Fruit fly (Drosophila melanogaster) whole organism, embryonic: ENCODE data around the gene Hpd.

Experiments
- Adf1 ChIP-seq: fragments of 200-800 bp; sonication (Bioruptor generic); IDR thresholded peaks from 2 replicates; pipeline ENCODE4 v1.3.6; 2022; ENCODE audit warnings: missing biosample characterization, missing genetic modification characterization
- Bgb ChIP-seq: fragments of 200-800 bp; sonication (Bioruptor generic); IDR thresholded peaks from 2 replicates; pipeline ENCODE4 v1.3.6; 2022; ENCODE audit warnings: missing biosample characterization, missing genetic modification characterization; ENCODE audit not compliant: partially characterized antibody
- CG10321 ChIP-seq: fragments of 200-800 bp; sonication (Bioruptor generic); IDR thresholded peaks from 2 replicates; pipeline ENCODE4 v1.3.6; 2022; ENCODE audit warnings: missing biosample characterization, missing genetic modification characterization
- CG10431 ChIP-seq: fragments of 200-800 bp; sonication (Bioruptor generic); optimal IDR thresholded peaks from 3 replicates; lab custom pipeline; 2018; ENCODE audit warnings: missing biosample characterization, mild to moderate bottlenecking, missing genetic modification characterization
- CG10565 ChIP-seq: fragments of 200-800 bp; sonication (Bioruptor generic); optimal IDR thresholded peaks from 3 replicates; lab custom pipeline; 2016; ENCODE audit warnings: missing biosample characterization, mild to moderate bottlenecking, missing genetic modification characterization
- CG11560 ChIP-seq: fragments of 200-800 bp; sonication (Bioruptor generic); IDR thresholded peaks from 3 replicates; pipeline ENCODE4 v1.3.6; 2022; ENCODE audit warnings: missing biosample characterization, missing genetic modification characterization
- CG12942 ChIP-seq: fragments of 200-800 bp; sonication (Bioruptor generic); optimal IDR thresholded peaks from 3 replicates; lab custom pipeline; 2016; ENCODE audit warnings: missing biosample characterization, missing genetic modification characterization
- CG15269 ChIP-seq: fragments of 200-800 bp; sonication (Bioruptor generic); optimal IDR thresholded peaks from 2 replicates; lab custom pipeline; 2018; ENCODE audit warnings: missing biosample characterization, mild to moderate bottlenecking, missing genetic modification characterization, moderate library complexity
- CG16815 ChIP-seq: fragments of 200-800 bp; sonication (Bioruptor generic); optimal IDR thresholded peaks from 3 replicates; lab custom pipeline; 2017; ENCODE audit warnings: missing biosample characterization, mild to moderate bottlenecking, missing genetic modification characterization
- CG17829 ChIP-seq: fragments of 200-800 bp; optimal IDR thresholded peaks from 2 replicates; lab custom pipeline; 2019; ENCODE audit warnings: missing biosample characterization, mild to moderate bottlenecking, missing genetic modification characterization, moderate library complexity
- CG2129 ChIP-seq: fragments of 200-800 bp; sonication (Bioruptor generic); IDR thresholded peaks from 2 replicates; pipeline ENCODE4 v1.3.6; 2022; ENCODE audit warnings: missing biosample characterization, missing genetic modification characterization; ENCODE audit not compliant: partially characterized antibody
- CG2875 ChIP-seq: fragments of 200-800 bp; sonication (Bioruptor generic); optimal IDR thresholded peaks from 2 replicates; lab custom pipeline; 2017; ENCODE audit warnings: missing biosample characterization, mild to moderate bottlenecking, missing genetic modification characterization, missing genetic modification reagents
- CG2889 ChIP-seq: fragments of 200-800 bp; sonication (Bioruptor generic); IDR thresholded peaks from 3 replicates; pipeline ENCODE4 v1.3.6; 2022; ENCODE audit warnings: missing biosample characterization, missing genetic modification characterization
- CG30020 ChIP-seq: fragments of 200-800 bp; optimal IDR thresholded peaks from 2 replicates; lab custom pipeline; 2019; ENCODE audit warnings: missing biosample characterization, mild to moderate bottlenecking, missing genetic modification characterization, moderate library complexity
- CG31441 ChIP-seq: fragments of 200-800 bp; sonication (Bioruptor generic); IDR thresholded peaks from 2 replicates; pipeline ENCODE4 v1.3.6; 2022; ENCODE audit warnings: missing biosample characterization, missing genetic modification characterization
- CG32767 ChIP-seq: fragments of 200-800 bp; sonication (Bioruptor generic); IDR thresholded peaks from 2 replicates; pipeline ENCODE4 v1.3.6; 2022; ENCODE audit warnings: missing biosample characterization, missing genetic modification characterization
- CG3281 ChIP-seq: fragments of 200-800 bp; sonication (Bioruptor generic); optimal IDR thresholded peaks from 3 replicates; lab custom pipeline; 2017; ENCODE audit warnings: missing biosample characterization, mild to moderate bottlenecking, missing genetic modification characterization
- CG33557 ChIP-seq: fragments of 200-800 bp; sonication (Bioruptor generic); optimal IDR thresholded peaks from 2 replicates; lab custom pipeline; 2019; ENCODE audit warnings: missing biosample characterization, mild to moderate bottlenecking, missing genetic modification characterization, moderate library complexity
- CG3726 ChIP-seq: fragments of 200-800 bp; sonication (Bioruptor generic); IDR thresholded peaks from 3 replicates; pipeline ENCODE4, ENCODE4 v1.3.6; 2022; ENCODE audit warnings: missing biosample characterization, missing genetic modification characterization
- CG43689 ChIP-seq: fragments of 200-800 bp; sonication (Bioruptor generic); IDR thresholded peaks from 2 replicates; pipeline ENCODE4 v1.3.6; 2022; ENCODE audit warnings: missing biosample characterization, missing genetic modification characterization
- CG4404 ChIP-seq: fragments of 200-800 bp; sonication (Bioruptor generic); IDR thresholded peaks from 2 replicates; pipeline ENCODE4 v1.3.6; 2022; ENCODE audit warnings: missing biosample characterization, missing genetic modification characterization
- CG6272 ChIP-seq: fragments of 200-800 bp; sonication (Bioruptor generic); IDR thresholded peaks from 2 replicates; pipeline ENCODE4 v1.3.6; 2022; ENCODE audit warnings: missing biosample characterization, missing genetic modification characterization
- CG6813 ChIP-seq: fragments of 200-800 bp; sonication (Bioruptor generic); optimal IDR thresholded peaks from 2 replicates; lab custom pipeline; 2017; ENCODE audit warnings: missing biosample characterization, missing genetic modification characterization, mild to moderate bottlenecking, moderate library complexity, missing genetic modification reagents
- CHES-1-like ChIP-seq: fragments of 200-800 bp; sonication (Bioruptor generic); optimal IDR thresholded peaks from 2 replicates; lab custom pipeline; 2016; ENCODE audit warnings: missing biosample characterization, missing genetic modification characterization
- CoRest ChIP-seq: fragments of 200-800 bp; sonication (Bioruptor generic); optimal IDR thresholded peaks from 3 replicates; lab custom pipeline; 2018; ENCODE audit warnings: missing biosample characterization, mild to moderate bottlenecking, missing genetic modification characterization, moderate library complexity
- CrebB ChIP-seq: fragments of 200-800 bp; sonication (Bioruptor generic); optimal IDR thresholded peaks from 3 replicates; lab custom pipeline; 2018; ENCODE audit warnings: missing biosample characterization, mild to moderate bottlenecking, missing genetic modification characterization
- D ChIP-seq, 2 experiments: fragments of 200-800 bp in 1 of 2; fragments of >200 bp in 1 of 2; sonication (Bioruptor generic) in 1 of 2; optimal IDR thresholded peaks; 2 replicates in 1 of 2; 3 replicates in 1 of 2; lab custom pipeline; 2017; ENCODE audit warnings: mild to moderate bottlenecking in 1 of 2, missing biosample characterization in 1 of 2, missing genetic modification characterization in 1 of 2, missing genetic modification reagents in 1 of 2
- Dbx ChIP-seq: fragments of 200-800 bp; sonication (Bioruptor generic); IDR thresholded peaks from 3 replicates; pipeline ENCODE4 v1.3.6; 2022; ENCODE audit warnings: missing biosample characterization, missing genetic modification characterization
- Ets97D ChIP-seq: fragments of 200-800 bp; sonication (Bioruptor generic); optimal IDR thresholded peaks from 3 replicates; lab custom pipeline; 2016; ENCODE audit warnings: missing biosample characterization, missing genetic modification characterization
- Hmx ChIP-seq: fragments of 200-800 bp; sonication (Bioruptor generic); optimal IDR thresholded peaks from 2 replicates; lab custom pipeline; 2016; ENCODE audit warnings: missing biosample characterization, missing genetic modification characterization
- Hr78 ChIP-seq, 2 experiments: fragments of 200-800 bp in 1 of 2; fragments of >200 bp in 1 of 2; sonication (Bioruptor generic) in 1 of 2; optimal IDR thresholded peaks; 2 replicates each; lab custom pipeline; 2017 to 2019; ENCODE audit warnings: missing biosample characterization in 2 of 2, missing genetic modification characterization in 2 of 2, mild to moderate bottlenecking in 1 of 2, moderate library complexity in 1 of 2
- Opbp ChIP-seq: fragments of 200-800 bp; sonication (Bioruptor generic); IDR thresholded peaks from 3 replicates; pipeline ENCODE4 v1.3.6; 2022; ENCODE audit warnings: missing biosample characterization, missing genetic modification characterization; ENCODE audit not compliant: partially characterized antibody
- Sry-δ ChIP-seq: fragments of 200-800 bp; sonication (Bioruptor generic); optimal IDR thresholded peaks from 2 replicates; lab custom pipeline; 2016; ENCODE audit warnings: missing biosample characterization, missing genetic modification characterization
- dysf ChIP-seq: fragments of 200-800 bp; sonication (Bioruptor generic); IDR thresholded peaks from 3 replicates; pipeline ENCODE4 v1.3.6; 2022; ENCODE audit warnings: missing biosample characterization, missing genetic modification characterization
- en ChIP-seq: fragments of 200-800 bp; sonication (Bioruptor generic); optimal IDR thresholded peaks from 2 replicates; lab custom pipeline; 2016; ENCODE audit warnings: missing biosample characterization, missing genetic modification characterization
- ewg ChIP-seq: fragments of 200-800 bp; sonication (Bioruptor generic); optimal IDR thresholded peaks from 3 replicates; lab custom pipeline; 2017; ENCODE audit warnings: mild to moderate bottlenecking, missing biosample characterization, missing genetic modification reagents, missing genetic modification characterization
- gce ChIP-seq: fragments of 200-800 bp; sonication (Bioruptor generic); IDR thresholded peaks from 3 replicates; pipeline ENCODE4 v1.3.6; 2022; ENCODE audit warnings: missing biosample characterization, missing genetic modification characterization
- mld ChIP-seq: fragments of 200-800 bp; sonication (Bioruptor generic); IDR thresholded peaks from 3 replicates; pipeline ENCODE4 v1.3.6; 2022; ENCODE audit warnings: missing biosample characterization, missing genetic modification characterization; ENCODE audit not compliant: partially characterized antibody
- nau ChIP-seq: fragments of 200-800 bp; sonication (Bioruptor generic); optimal IDR thresholded peaks from 3 replicates; lab custom pipeline; 2017; ENCODE audit warnings: missing biosample characterization, mild to moderate bottlenecking, missing genetic modification characterization, missing genetic modification reagents
- p53 ChIP-seq: fragments of 200-800 bp; sonication (Bioruptor generic); optimal IDR thresholded peaks from 2 replicates; lab custom pipeline; 2016; ENCODE audit warnings: missing biosample characterization, missing genetic modification characterization
- pan ChIP-seq, 4 experiments: fragments of >200 bp in 3 of 4; fragments of 200-800 bp in 1 of 4; sonication (Bioruptor generic) in 1 of 4; optimal IDR thresholded peaks in 3 of 4; IDR thresholded peaks in 1 of 4; 2 replicates each; pipeline versions ENCODE4 v1.3.6 to Lab custom; 2017 to 2022; ENCODE audit warnings: missing biosample characterization in 2 of 4, missing genetic modification characterization in 2 of 4, mixed read lengths in 1 of 4
- prd ChIP-seq, 3 experiments: fragments of >200 bp in 2 of 3; fragments of 200-800 bp in 1 of 3; sonication (Bioruptor generic) in 1 of 3; optimal IDR thresholded peaks in 2 of 3; IDR thresholded peaks in 1 of 3; 2 replicates in 2 of 3; 3 replicates in 1 of 3; pipeline versions ENCODE4 v1.3.6 to Lab custom; 2017 to 2022; ENCODE audit warnings: missing biosample characterization in 1 of 3, missing genetic modification characterization in 1 of 3
- ranshi ChIP-seq: fragments of 200-800 bp; sonication (Bioruptor generic); IDR thresholded peaks from 2 replicates; pipeline ENCODE4 v1.3.6; 2022; ENCODE audit warnings: missing biosample characterization, missing genetic modification characterization
- so ChIP-seq: fragments of 200-800 bp; sonication (Bioruptor generic); IDR thresholded peaks from 3 replicates; pipeline ENCODE4 v1.3.6; 2022; ENCODE audit warnings: missing biosample characterization, missing genetic modification characterization
- sob ChIP-seq: fragments of 200-800 bp; sonication (Bioruptor generic); IDR thresholded peaks from 2 replicates; pipeline ENCODE4 v1.3.6; 2022; ENCODE audit warnings: missing biosample characterization, missing genetic modification characterization
- tio ChIP-seq: fragments of 200-800 bp; sonication (Bioruptor generic); optimal IDR thresholded peaks from 2 replicates; lab custom pipeline; 2017; ENCODE audit warnings: missing biosample characterization, missing genetic modification characterization, inconsistent platforms
- tll ChIP-seq, 2 experiments: fragments of 200-800 bp in 1 of 2; fragments of >200 bp in 1 of 2; sonication (Bioruptor generic) in 1 of 2; optimal IDR thresholded peaks; 2 replicates each; lab custom pipeline; 2017 to 2019; ENCODE audit warnings: missing biosample characterization in 2 of 2, missing genetic modification characterization in 2 of 2, mild to moderate bottlenecking in 1 of 2, moderate library complexity in 1 of 2
- usp ChIP-seq: fragments of >200 bp; optimal IDR thresholded peaks from 2 replicates; lab custom pipeline; 2017; ENCODE audit warnings: missing biosample characterization, missing genetic modification characterization

The Hpd gene

DNA sequence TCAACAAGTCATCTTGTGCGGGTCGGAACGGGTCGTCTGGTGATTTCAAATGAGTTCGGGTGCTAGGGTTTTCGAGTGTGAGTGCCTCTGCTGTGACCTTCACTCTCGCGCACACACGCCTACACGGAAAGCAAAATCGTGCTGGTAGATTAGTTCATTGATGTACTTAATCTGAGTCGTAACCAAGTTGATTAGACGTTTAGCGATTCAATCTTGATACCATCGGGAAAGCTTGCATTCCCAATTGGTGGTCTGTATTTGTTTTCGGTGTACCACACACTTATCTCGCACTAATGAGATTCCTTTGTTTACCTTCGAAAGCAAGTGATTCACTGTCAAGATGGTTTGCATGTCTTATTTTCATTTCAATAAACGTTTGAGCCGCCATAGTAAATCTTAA is 50.7 kb downstream of the Hpd start (continued):
- no peak for TF ChIP-seq Ets97D (GFP tag; lab: Kevin White, UChicago)
- TF ChIP-seq CoRest (tag; lab: Kevin White, UChicago) = peak; percentile 21
- no peak for TF ChIP-seq D (optimal IDR thresholded peaks at IDR 0.05; lab: Kevin White, UChicago)
- no peak for TF ChIP-seq D (GFP tag; optimal IDR thresholded peaks at IDR 0.05; lab: Kevin White, UChicago)
- no peak for TF ChIP-seq CG17829
- no peak for TF ChIP-seq prd (optimal IDR thresholded peaks at IDR 0.05; lab: Kevin White, UChicago)
- TF ChIP-seq prd (GFP tag; IDR thresholded peaks at IDR 0.05; lab: Robert Waterston, UW) = peak; percentile 49; the same call in 1 of the 3 replicates
- TF ChIP-seq CG2129 (GFP tag; lab: Robert Waterston, UW) = no peak
- no peak for TF ChIP-seq tio
- no peak for TF ChIP-seq mld (GFP tag; lab: Robert Waterston, UW)
- no peak for TF ChIP-seq CG30020 (tag; lab: Kevin White, UChicago)
- TF ChIP-seq Bgb = no peak
- TF ChIP-seq so (GFP tag; lab: Robert Waterston, UW) = peak; percentile 66; the same call in 2 of the 3 replicates
- no peak for TF ChIP-seq CG6272 (GFP tag; lab: Robert Waterston, UW)
- no peak for TF ChIP-seq CG3726 (GFP tag; lab: Robert Waterston, UW)
- TF ChIP-seq Hmx (GFP tag; lab: Kevin White, UChicago) = no peak
- peak; percentile 59 for TF ChIP-seq CG15269 (tag; lab: Kevin White, UChicago)
- peak; percentile 25 for TF ChIP-seq CrebB
- TF ChIP-seq sob (GFP tag; lab: Robert Waterston, UW) = peak; percentile 35; the same call in 1 of the 2 replicates
- TF ChIP-seq CG10321 (GFP tag; lab: Robert Waterston, UW) = no peak
- TF ChIP-seq CG10565 (GFP tag; lab: Kevin White, UChicago) = no peak
- no peak for TF ChIP-seq p53 (GFP tag; lab: Kevin White, UChicago)
- no peak for TF ChIP-seq gce (GFP tag; lab: Robert Waterston, UW)
- peak; percentile 73 for TF ChIP-seq dysf (GFP tag; lab: Robert Waterston, UW)
- no peak for TF ChIP-seq en (GFP tag; lab: Kevin White, UChicago)
- TF ChIP-seq CG31441 (GFP tag; lab: Robert Waterston, UW) = peak; percentile 27; the same call in 1 of the 2 replicates
- peak; percentile 48 for TF ChIP-seq ranshi (GFP tag; lab: Robert Waterston, UW)
- TF ChIP-seq CG32767 = no peak
- no peak for TF ChIP-seq CG10431 (GFP tag; lab: Kevin White, UChicago)
- no peak for TF ChIP-seq pan (optimal IDR thresholded peaks at IDR 0.05; lab: Kevin White, UChicago)
- TF ChIP-seq pan (GFP tag; optimal IDR thresholded peaks at IDR 0.05 in 1 of 2, IDR thresholded peaks at IDR 0.05 in 1 of 2) = peak in 1 of 2 experiments; percentile 56
- TF ChIP-seq CG4404 = no peak
- TF ChIP-seq usp (GFP tag; lab: Kevin White, UChicago) = no peak
- no peak for TF ChIP-seq tll (GFP tag; optimal IDR thresholded peaks at IDR 0.05; lab: Kevin White, UChicago)
- TF ChIP-seq CG6813 = peak; percentile 10
- 0 out of 3 replicates have a peak, but pooled peaks have one; percentile 18 for TF ChIP-seq Dbx
- 0 out of 3 replicates have a peak, but pooled peaks have one; percentile 38 for TF ChIP-seq CG2889
- TF ChIP-seq Adf1 (GFP tag; lab: Robert Waterston, UW) = no peak
- no peak for TF ChIP-seq CG12942
- no peak for TF ChIP-seq nau (GFP tag; lab: Kevin White, UChicago)
- TF ChIP-seq CG16815 (GFP tag; lab: Kevin White, UChicago) = no peak
- peak; percentile 36 for TF ChIP-seq CHES-1-like (GFP tag; lab: Kevin White, UChicago)
- no peak for TF ChIP-seq CG33557
- TF ChIP-seq Opbp (GFP tag; lab: Robert Waterston, UW) = no peak
- TF ChIP-seq CG11560 (tag; lab: Robert Waterston, UW) = no peak
- peak in 1 of 2 experiments; percentile 77 for TF ChIP-seq Hr78 (GFP tag; optimal IDR thresholded peaks at IDR 0.05; lab: Kevin White, UChicago)
- TF ChIP-seq Sry-δ = no peak
- TF ChIP-seq ewg (GFP tag; lab: Kevin White, UChicago) = no peak
- TF ChIP-seq CG3281 = peak; percentile 22
- peak; percentile 24; the same call in 1 of the 2 replicates for TF ChIP-seq CG43689
- TF ChIP-seq CG2875 (GFP tag; lab: Kevin White, UChicago) = no peak
